In the genomic region with DNA sequence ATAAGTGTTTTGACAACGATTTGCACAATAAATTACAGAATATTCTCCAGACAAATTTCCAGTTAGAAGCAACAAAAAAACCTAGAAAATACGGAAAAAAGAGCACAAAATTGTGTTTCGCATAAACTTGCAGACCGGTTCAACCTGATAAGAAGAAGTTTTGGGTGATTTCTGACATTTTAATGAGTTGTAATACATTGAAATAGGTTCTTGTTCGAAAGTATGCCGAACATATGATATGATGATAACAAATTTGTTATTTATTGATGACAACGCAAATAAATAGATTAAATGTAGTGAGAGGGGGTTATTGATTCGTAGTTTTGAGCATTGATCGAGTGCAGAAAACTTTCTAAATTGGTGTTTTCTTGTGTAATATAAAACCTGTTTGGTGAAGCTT, we compare ENCODE assay signal across 4 worm cellular contexts.
A peak's percentile ranks its signal among the peaks of the same experiment; 100 is the strongest.
TF ChIP-seq lines count a peak whose summit lies in the region.

No protein-coding gene starts in this region.

TF ChIP-seq in whole organism, L2 larva, 48 proteins besides CTCF, POLR2A, EP300 and RAD21:
- no peak for TF ChIP-seq crh-2 (tag; optimal IDR thresholded peaks at IDR 0.05; lab: Kevin White, UChicago)
- peak; percentile 32 for TF ChIP-seq fos-1 (tag; optimal IDR thresholded peaks at IDR 0.05; lab: Kevin White, UChicago)
- TF ChIP-seq snpc-4 (tag; optimal IDR thresholded peaks at IDR 0.05; lab: Kevin White, UChicago), result no peak
- TF ChIP-seq nhr-10 (tag; optimal IDR thresholded peaks at IDR 0.05; lab: Kevin White, UChicago), result no peak

TF ChIP-seq in whole organism, L3 larva, 47 proteins besides CTCF, POLR2A, EP300 and RAD21:
- TF ChIP-seq pqm-1 (tag; optimal IDR thresholded peaks at IDR 0.05; lab: Kevin White, UChicago), result peak; percentile 41
- TF ChIP-seq ceh-16 (tag; optimal IDR thresholded peaks at IDR 0.05; lab: Kevin White, UChicago), result no peak
- peak; percentile 75 for TF ChIP-seq elt-2 (tag; optimal IDR thresholded peaks at IDR 0.05; lab: Kevin White, UChicago)
- no peak for TF ChIP-seq ceh-9 (tag; optimal IDR thresholded peaks at IDR 0.05; lab: Kevin White, UChicago)
- TF ChIP-seq ceh-28 (tag; optimal IDR thresholded peaks at IDR 0.05; lab: Kevin White, UChicago), result peak; percentile 20
- peak; percentile 20 for TF ChIP-seq pha-4 (tag; optimal IDR thresholded peaks at IDR 0.05; lab: Kevin White, UChicago)

TF ChIP-seq in whole organism, L4 larva, 104 proteins besides CTCF, POLR2A, EP300 and RAD21:
- TF ChIP-seq lir-3 (tag; optimal IDR thresholded peaks at IDR 0.05; lab: Kevin White, UChicago) (no peak), dmd-6 (GFP tag; IDR thresholded peaks at IDR 0.05; lab: Robert Waterston, UW) (peak; percentile 44), ztf-7 (tag; optimal IDR thresholded peaks at IDR 0.05; lab: Kevin White, UChicago) (no peak), hmg-1.1 (GFP tag; IDR thresholded peaks at IDR 0.05; lab: Robert Waterston, UW) (no peak), lin-29 (GFP tag; IDR thresholded peaks at IDR 0.05; lab: Robert Waterston, UW) (no peak), dve-1 (tag; optimal IDR thresholded peaks at IDR 0.05; lab: Kevin White, UChicago; ENCODE audit: insufficient read depth) (peak; percentile 46), unc-62 (GFP tag; optimal IDR thresholded peaks at IDR 0.05 in 1 of 2; lab: Kevin White, UChicago) (peak in 1 of 2 experiments; percentile 31), unc-62 (tag; optimal IDR thresholded peaks at IDR 0.05; lab: Kevin White, UChicago) (no peak), nhr-28 (tag; optimal IDR thresholded peaks at IDR 0.05; lab: Kevin White, UChicago) (peak; percentile 67), pqm-1 (tag; optimal IDR thresholded peaks at IDR 0.05; lab: Kevin White, UChicago) (peak; percentile 43), hlh-11 (tag; optimal IDR thresholded peaks at IDR 0.05; lab: Kevin White, UChicago) (peak; percentile 37), spr-3 (GFP tag; optimal IDR thresholded peaks at IDR 0.05; lab: Kevin White, UChicago) (no peak), daf-8 (GFP tag; IDR thresholded peaks at IDR 0.05; lab: Robert Waterston, UW) (no peak), ces-1 (GFP tag; optimal IDR thresholded peaks at IDR 0.05; lab: Kevin White, UChicago) (no peak), tra-1 (GFP tag; IDR thresholded peaks at IDR 0.05; lab: Robert Waterston, UW) (no peak), php-3 (GFP tag; IDR thresholded peaks at IDR 0.05; lab: Robert Waterston, UW) (peak; percentile 96), daf-16 (GFP tag; optimal IDR thresholded peaks at IDR 0.05; lab: Kevin White, UChicago) (no peak), daf-16 (tag; optimal IDR thresholded peaks at IDR 0.05; lab: Kevin White, UChicago) (peak; percentile 92), ceh-20 (GFP tag; IDR thresholded peaks at IDR 0.05; lab: Robert Waterston, UW) (peak; percentile 49; the same call in 1 of the 2 replicates), saeg-2 (GFP tag; IDR thresholded peaks at IDR 0.05; lab: Robert Waterston, UW) (no peak), ceh-44 (GFP tag; IDR thresholded peaks at IDR 0.05; lab: Robert Waterston, UW) (no peak)

TF ChIP-seq in whole organism, young adult, 124 proteins besides CTCF, POLR2A, EP300 and RAD21:
- TF ChIP-seq nhr-80 (tag; optimal IDR thresholded peaks at IDR 0.05; lab: Kevin White, UChicago) (peak; percentile 50), F49E8.2 (tag; optimal IDR thresholded peaks at IDR 0.05; lab: Kevin White, UChicago; ENCODE audit: insufficient read depth) (no peak)
